Worm (Caenorhabditis elegans): Measurements from ENCODE around the gene cec-1.

cec-1 gene

ce11 chrIII:8426271-8426670 is at the start of gene cec-1:
TSS of gene cec-1 (plus strand) at chrIII:8426333.
- TF ChIP-seq pha-4 (tag; optimal IDR thresholded peaks at IDR 0.05) (no peak), ces-1 (GFP tag; optimal IDR thresholded peaks at IDR 0.05) (peak; percentile 74)

- no peak for TF ChIP-seq ztf-11 (tag; optimal IDR thresholded peaks at IDR 0.05)
- no peak for TF ChIP-seq unc-39 (tag; optimal IDR thresholded peaks at IDR 0.05)
- no peak for TF ChIP-seq ceh-39 (tag; optimal IDR thresholded peaks at IDR 0.05)
- no peak for TF ChIP-seq hlh-1 (tag; optimal IDR thresholded peaks at IDR 0.05)
- no peak for TF ChIP-seq nhr-28 (tag; optimal IDR thresholded peaks at IDR 0.05)
- TF ChIP-seq drap-1 (GFP tag; optimal IDR thresholded peaks at IDR 0.05), result no peak
- no peak for TF ChIP-seq ham-2 (GFP tag; optimal IDR thresholded peaks at IDR 0.05)
- TF ChIP-seq ceh-83 (GFP tag; optimal IDR thresholded peaks at IDR 0.05), result no peak
- no peak for TF ChIP-seq lin-13 (tag; optimal IDR thresholded peaks at IDR 0.05)
- no peak for TF ChIP-seq nhr-237 (tag; optimal IDR thresholded peaks at IDR 0.05)
- TF ChIP-seq unc-62 (GFP tag; optimal IDR thresholded peaks at IDR 0.05), result no peak
- no peak for TF ChIP-seq lin-32 (GFP tag; optimal IDR thresholded peaks at IDR 0.05)
- TF ChIP-seq sptf-1 (tag; optimal IDR thresholded peaks at IDR 0.05), result no peak
- TF ChIP-seq blmp-1 (tag; optimal IDR thresholded peaks at IDR 0.05), result no peak
- TF ChIP-seq pha-4 (tag; optimal IDR thresholded peaks at IDR 0.05), result no peak
- TF ChIP-seq elt-3 (tag; optimal IDR thresholded peaks at IDR 0.05), result no peak
- TF ChIP-seq unc-120 (tag; optimal IDR thresholded peaks at IDR 0.05; ENCODE audit: poor library complexity, severe bottlenecking), result no peak
- TF ChIP-seq sem-2 (GFP tag; optimal IDR thresholded peaks at IDR 0.05), result no peak
- no peak for TF ChIP-seq cnd-1 (tag; optimal IDR thresholded peaks at IDR 0.05)
- no peak for TF ChIP-seq mls-2 (tag; optimal IDR thresholded peaks at IDR 0.05)
These were observed 45.5 kb upstream of the cec-1 start, which contains the start of gene R05D3.12 for ce11 chrIII:8380645-8381044. TSS of gene R05D3.12 (plus strand) at chrIII:8380945.

DNA sequence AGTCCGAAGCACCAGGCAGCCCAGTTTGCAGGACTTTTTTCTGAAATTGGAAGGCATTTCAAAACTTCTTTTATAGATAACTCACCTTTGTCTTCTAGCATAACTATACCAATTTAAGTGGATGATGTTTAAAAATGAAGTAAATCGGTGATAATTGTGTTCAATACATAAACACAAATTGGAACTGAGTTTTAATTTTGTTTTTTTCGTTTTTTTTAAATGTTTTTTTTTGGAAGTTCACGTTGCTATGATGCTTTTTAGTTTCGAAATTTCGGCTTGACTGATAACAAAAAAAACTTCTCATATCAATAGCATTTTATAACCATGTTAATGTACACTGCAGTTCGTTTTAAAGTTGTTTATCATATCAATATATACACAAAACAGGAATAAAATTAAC is 36.6 kb upstream of the cec-1 start, which contains the start of gene ZK353.4:
ZK353.4 (minus strand) TSS at position 101 of the 400 bp plus-strand sequence.
- TF ChIP-seq mab-5 (tag; optimal IDR thresholded peaks at IDR 0.05) (no peak), hlh-1 (tag; optimal IDR thresholded peaks at IDR 0.05) (no peak)

ce11 chrIII:8392307-8392706 is 33.8 kb upstream of the cec-1 start:
- no peak for TF ChIP-seq unc-62 (GFP tag; optimal IDR thresholded peaks at IDR 0.05)
- TF ChIP-seq flh-1 (GFP tag; optimal IDR thresholded peaks at IDR 0.05), result no peak
- TF ChIP-seq mls-2 (tag; optimal IDR thresholded peaks at IDR 0.05), result no peak
- TF ChIP-seq lin-32 (GFP tag; optimal IDR thresholded peaks at IDR 0.05), result no peak
- TF ChIP-seq sem-2 (GFP tag; optimal IDR thresholded peaks at IDR 0.05), result no peak
- TF ChIP-seq cnd-1 (tag; optimal IDR thresholded peaks at IDR 0.05), result no peak
- no peak for TF ChIP-seq unc-120 (tag; optimal IDR thresholded peaks at IDR 0.05; ENCODE audit: poor library complexity, severe bottlenecking)
- no peak for TF ChIP-seq pha-4 (tag; optimal IDR thresholded peaks at IDR 0.05)
- no peak for TF ChIP-seq mep-1 (tag; optimal IDR thresholded peaks at IDR 0.05)
- no peak for TF ChIP-seq lin-13 (tag; optimal IDR thresholded peaks at IDR 0.05)
- no peak for TF ChIP-seq drap-1 (GFP tag; optimal IDR thresholded peaks at IDR 0.05)
- TF ChIP-seq elt-1 (tag; optimal IDR thresholded peaks at IDR 0.05; ENCODE audit: borderline replicate concordance, insufficient read depth), result no peak
- no peak for TF ChIP-seq hlh-1 (tag; optimal IDR thresholded peaks at IDR 0.05)
- TF ChIP-seq ztf-11 (tag; optimal IDR thresholded peaks at IDR 0.05), result no peak
- TF ChIP-seq nhr-12 (tag; optimal IDR thresholded peaks at IDR 0.05), result no peak
- TF ChIP-seq nhr-76 (tag; optimal IDR thresholded peaks at IDR 0.05), result no peak
- TF ChIP-seq snpc-4 (tag; optimal IDR thresholded peaks at IDR 0.05), result no peak
- TF ChIP-seq ceh-43 (GFP tag; optimal IDR thresholded peaks at IDR 0.05), result no peak
- TF ChIP-seq ces-1 (GFP tag; optimal IDR thresholded peaks at IDR 0.05), result no peak

ce11 chrIII:8394374-8395302 is 31.5 kb upstream of the cec-1 start, which contains the start of gene ZK353.10:
TSS of gene ZK353.10 (minus strand) at chrIII:8394424.
- TF ChIP-seq ceh-43 (GFP tag; optimal IDR thresholded peaks at IDR 0.05) (no peak), unc-39 (tag; optimal IDR thresholded peaks at IDR 0.05) (no peak), ztf-11 (tag; optimal IDR thresholded peaks at IDR 0.05) (no peak), ces-1 (GFP tag; optimal IDR thresholded peaks at IDR 0.05) (no peak), mep-1 (tag; optimal IDR thresholded peaks at IDR 0.05) (no peak)
